Worm (Caenorhabditis elegans) whole organism, L4 larva: ENCODE measurements around the gene lir-1.

Experiments
- F26F4.8 ChIP-seq: fragments of 200-800 bp; sonication (Bioruptor generic); conservative IDR thresholded peaks from 2 replicates; pipeline ENCODE4 v1.3.6; 2022; ENCODE audit warnings: missing genetic modification characterization, missing compliant biosample characterization
- T26A8.4 ChIP-seq: fragments of 200-800 bp; sonication (Bioruptor generic); IDR thresholded peaks from 2 replicates; pipeline ENCODE4 v1.3.6; 2022; ENCODE audit warnings: missing genetic modification characterization, missing compliant biosample characterization
- Y48G9A.11 ChIP-seq: fragments of 200-800 bp; sonication (Bioruptor generic); IDR thresholded peaks from 2 replicates; pipeline ENCODE4 v1.3.6; 2022; ENCODE audit warnings: missing genetic modification reagents, missing genetic modification characterization, missing compliant biosample characterization
- ZK546.5 ChIP-seq, 2 experiments: sonication (generic microtip); optimal IDR thresholded peaks; 2 replicates each; lab custom pipeline; 2017; ENCODE audit warnings: missing biosample characterization in 2 of 2, missing genetic modification characterization in 2 of 2
- aha-1 ChIP-seq: fragments of 150-350 bp; peaks from one replicate; lab custom pipeline; 2014; ENCODE audit warnings: missing biosample characterization, missing genetic modification characterization
- attf-4 ChIP-seq: sonication (generic microtip); optimal IDR thresholded peaks from 3 replicates; lab custom pipeline; 2017; ENCODE audit warnings: missing biosample characterization, missing genetic modification characterization
- ceh-20 ChIP-seq: fragments of 200-800 bp; sonication (Bioruptor generic); IDR thresholded peaks from 2 replicates; pipeline ENCODE4 v1.3.6; 2022; ENCODE audit warnings: missing genetic modification reagents, missing genetic modification characterization, missing compliant biosample characterization
- ceh-82 ChIP-seq: sonication (generic microtip); optimal IDR thresholded peaks from 2 replicates; lab custom pipeline; 2017; ENCODE audit warnings: missing biosample characterization, missing genetic modification characterization
- ces-1 ChIP-seq: fragments of 150-350 bp; sonication (generic microtip); optimal IDR thresholded peaks from 4 replicates; lab custom pipeline; 2014; ENCODE audit warnings: missing biosample characterization, missing genetic modification reagents, missing genetic modification characterization
- daf-16 ChIP-seq, 3 experiments: sonication (generic microtip); optimal IDR thresholded peaks; 2 replicates each; lab custom pipeline; 2016 to 2017; ENCODE audit warnings: missing genetic modification characterization in 3 of 3, missing genetic modification reagents in 3 of 3, mild to moderate bottlenecking in 2 of 3, missing compliant biosample characterization in 2 of 3, missing biosample characterization in 1 of 3, moderate library complexity in 1 of 3
- daf-19 ChIP-seq: fragments of 200-800 bp; sonication (Bioruptor generic); conservative IDR thresholded peaks from 2 replicates; pipeline ENCODE4 v1.3.6; 2022; ENCODE audit warnings: missing genetic modification characterization, missing compliant biosample characterization
- dmd-6 ChIP-seq: fragments of 200-800 bp; sonication (Bioruptor generic); IDR thresholded peaks from 2 replicates; pipeline ENCODE4 v1.3.6; 2022; ENCODE audit warnings: missing genetic modification reagents, missing genetic modification characterization, missing compliant biosample characterization
- dmd-8 ChIP-seq: fragments of 200-800 bp; sonication (Bioruptor generic); IDR thresholded peaks from 2 replicates; pipeline ENCODE4 v1.3.6; 2022; ENCODE audit warnings: missing genetic modification characterization, missing compliant biosample characterization
- dve-1 ChIP-seq: sonication (generic microtip); optimal IDR thresholded peaks from 2 replicates; lab custom pipeline; 2017; ENCODE audit warnings: antibody characterized with exemption, mild to moderate bottlenecking, missing genetic modification characterization, missing compliant biosample characterization; ENCODE audit not compliant: insufficient read depth
- egl-27 ChIP-seq: sonication (generic microtip); optimal IDR thresholded peaks from 3 replicates; lab custom pipeline; 2017; ENCODE audit warnings: missing biosample characterization, missing genetic modification reagents, missing genetic modification characterization
- fkh-10 ChIP-seq: fragments of 150-350 bp; optimal IDR thresholded peaks from 2 replicates; lab custom pipeline; 2014; ENCODE audit warnings: missing biosample characterization, missing genetic modification reagents, missing genetic modification characterization
- fos-1 ChIP-seq: fragments of 150-350 bp; optimal IDR thresholded peaks from 2 replicates; lab custom pipeline; 2014; ENCODE audit warnings: missing biosample characterization, missing genetic modification characterization
- hif-1 ChIP-seq, 2 experiments: sonication (generic microtip); optimal IDR thresholded peaks; 2 replicates each; lab custom pipeline; 2016 to 2017; ENCODE audit warnings: missing compliant biosample characterization in 2 of 2, missing genetic modification characterization in 2 of 2, missing genetic modification reagents in 2 of 2, missing genotype in 2 of 2, mild to moderate bottlenecking in 1 of 2
- hlh-11 ChIP-seq: fragments of 200-800 bp; sonication (Bioruptor generic); optimal IDR thresholded peaks from 2 replicates; lab custom pipeline; 2018; ENCODE audit warnings: mild to moderate bottlenecking, missing genetic modification characterization, missing compliant biosample characterization
- hlh-30 ChIP-seq: sonication (generic microtip); optimal IDR thresholded peaks from 2 replicates; lab custom pipeline; 2017; ENCODE audit warnings: antibody characterized with exemption, mild to moderate bottlenecking, missing genetic modification characterization, missing compliant biosample characterization; ENCODE audit not compliant: insufficient read depth
- lin-1 ChIP-seq: fragments of 200-800 bp; sonication (Bioruptor generic); IDR thresholded peaks from 2 replicates; pipeline ENCODE4 v1.3.6; 2022; ENCODE audit warnings: missing genetic modification reagents, missing genetic modification characterization, missing compliant biosample characterization
- lin-13 ChIP-seq: fragments of 150-350 bp; optimal IDR thresholded peaks from 2 replicates; lab custom pipeline; 2014; ENCODE audit warnings: missing biosample characterization, missing genetic modification reagents, missing genetic modification characterization
- lin-39 ChIP-seq: fragments of 150-350 bp; optimal IDR thresholded peaks from 2 replicates; lab custom pipeline; 2014; ENCODE audit warnings: missing biosample characterization, missing genetic modification reagents, missing genetic modification characterization
- mdl-1 ChIP-seq, 2 experiments: fragments of 150-350 bp in 1 of 2; sonication (generic microtip) in 1 of 2; optimal IDR thresholded peaks; 2 replicates each; lab custom pipeline; 2014 to 2017; ENCODE audit warnings: missing biosample characterization in 2 of 2, missing genetic modification characterization in 2 of 2
- mes-2 ChIP-seq: sonication (generic microtip); optimal IDR thresholded peaks from 2 replicates; lab custom pipeline; 2016; ENCODE audit warnings: missing genotype, mild to moderate bottlenecking, missing genetic modification characterization, missing compliant biosample characterization; ENCODE audit not compliant: poor library complexity, severe bottlenecking
- mxl-3 ChIP-seq: fragments of 200-800 bp; sonication (Bioruptor generic); optimal IDR thresholded peaks from 2 replicates; lab custom pipeline; 2018; ENCODE audit warnings: mild to moderate bottlenecking, missing genetic modification characterization, missing compliant biosample characterization
- nhr-25 ChIP-seq: sonication (generic microtip); optimal IDR thresholded peaks from 2 replicates; lab custom pipeline; 2017; ENCODE audit warnings: missing genetic modification characterization, mild to moderate bottlenecking, missing compliant biosample characterization, antibody characterized with exemption, moderate library complexity, borderline replicate concordance; ENCODE audit not compliant: insufficient read depth
- nhr-28 ChIP-seq: fragments of 150-350 bp; optimal IDR thresholded peaks from 2 replicates; lab custom pipeline; 2014; ENCODE audit warnings: missing biosample characterization, missing genetic modification characterization
- nhr-41 ChIP-seq: fragments of 200-800 bp; sonication (Bioruptor generic); IDR thresholded peaks from 2 replicates; pipeline ENCODE4 v1.3.6; 2022; ENCODE audit warnings: missing genetic modification reagents, missing genetic modification characterization, missing compliant biosample characterization
- nhr-48 ChIP-seq: sonication (generic microtip); optimal IDR thresholded peaks from 2 replicates; lab custom pipeline; 2016; ENCODE audit warnings: mild to moderate bottlenecking, missing genetic modification characterization, missing compliant biosample characterization
- nhr-77 ChIP-seq: fragments of 150-350 bp; optimal IDR thresholded peaks from 2 replicates; lab custom pipeline; 2014; ENCODE audit warnings: missing biosample characterization, missing genetic modification characterization
- pha-4 ChIP-seq, 2 experiments: fragments of 150-350 bp in 1 of 2; fragments of 200-800 bp in 1 of 2; sonication (Bioruptor generic) in 1 of 2; IDR thresholded peaks in 1 of 2; optimal IDR thresholded peaks in 1 of 2; 2 replicates each; pipeline versions ENCODE4 v1.3.6 to Lab custom; 2014 to 2022; ENCODE audit warnings: missing genetic modification characterization in 2 of 2, missing genetic modification reagents in 2 of 2, missing biosample characterization in 1 of 2, missing compliant biosample characterization in 1 of 2
- php-3 ChIP-seq: fragments of 200-800 bp; sonication (Bioruptor generic); IDR thresholded peaks from 2 replicates; pipeline ENCODE4 v1.3.6; 2022; ENCODE audit warnings: missing genetic modification reagents, missing genetic modification characterization, missing compliant biosample characterization
- rbr-2 ChIP-seq: sonication (generic microtip); optimal IDR thresholded peaks from 2 replicates; lab custom pipeline; 2016; ENCODE audit warnings: missing genotype, missing genetic modification characterization, missing compliant biosample characterization
- set-16 ChIP-seq: fragments of 200-800 bp; sonication (Bioruptor generic); IDR thresholded peaks from 2 replicates; pipeline ENCODE4 v1.3.6; 2022; ENCODE audit warnings: missing genetic modification reagents, missing genetic modification characterization, missing compliant biosample characterization
- snpc-4 ChIP-seq: fragments of 150-350 bp; optimal IDR thresholded peaks from 2 replicates; lab custom pipeline; 2014; ENCODE audit warnings: missing biosample characterization, missing genetic modification characterization
- unc-130 ChIP-seq: sonication (generic microtip); optimal IDR thresholded peaks from 2 replicates; lab custom pipeline; 2016; ENCODE audit warnings: missing genetic modification reagents, missing genetic modification characterization, missing compliant biosample characterization
- unc-62 ChIP-seq, 3 experiments: fragments of 150-350 bp in 1 of 3; sonication (generic microtip); optimal IDR thresholded peaks in 2 of 3; peaks in 1 of 3; 1 replicate in 1 of 3; 2 replicates in 2 of 3; lab custom pipeline; 2014 to 2017; ENCODE audit warnings: missing biosample characterization in 3 of 3, missing genetic modification characterization in 3 of 3, missing genetic modification reagents in 3 of 3, missing genotype in 1 of 3
- zag-1 ChIP-seq: fragments of 150-350 bp; optimal IDR thresholded peaks from 2 replicates; lab custom pipeline; 2014; ENCODE audit warnings: missing biosample characterization, missing genetic modification characterization
- zfp-2 ChIP-seq: sonication (generic microtip); optimal IDR thresholded peaks from 2 replicates; lab custom pipeline; 2016; ENCODE audit warnings: mild to moderate bottlenecking, missing genetic modification characterization, missing compliant biosample characterization
- zip-2 ChIP-seq: fragments of 150-350 bp; optimal IDR thresholded peaks from 2 replicates; lab custom pipeline; 2014; ENCODE audit warnings: missing biosample characterization, missing genetic modification characterization

The lir-1 gene

ce11 chrII:7671705-7672104 lies at the start of gene lir-1:
Gene lir-1, plus strand, starts transcription at chrII:7672005.
- no peak for TF ChIP-seq Y48G9A.11 (GFP tag; lab: Robert Waterston, UW)
- TF ChIP-seq ZK546.5 (tag; optimal IDR thresholded peaks at IDR 0.05; lab: Kevin White, UChicago) = no peak
- TF ChIP-seq egl-27 (tag; lab: Kevin White, UChicago) = no peak
- TF ChIP-seq zip-2 (tag; lab: Kevin White, UChicago) = no peak
- no peak for TF ChIP-seq nhr-41 (GFP tag; lab: Robert Waterston, UW)
- TF ChIP-seq attf-4 (tag; lab: Kevin White, UChicago) = no peak

DNA sequence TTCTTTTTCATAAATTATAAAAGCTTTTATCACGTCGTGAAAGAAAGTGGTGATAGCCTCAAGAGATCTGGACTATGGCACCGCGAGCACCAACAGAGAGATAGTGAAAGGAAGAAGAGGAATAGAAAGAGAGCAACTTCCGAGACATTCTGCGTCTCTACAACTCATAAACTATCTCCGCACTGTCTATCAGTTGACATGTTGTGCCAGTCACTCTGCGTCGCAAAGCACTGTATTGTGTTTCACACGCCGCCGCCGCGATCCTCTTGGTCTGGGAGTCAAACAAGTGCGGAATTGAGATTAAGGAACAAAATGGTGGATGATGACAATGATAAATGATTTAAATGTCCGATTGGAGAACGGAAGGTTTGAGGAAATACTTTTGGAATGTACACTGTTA lies 48.3 kb upstream of the lir-1 start:
- TF ChIP-seq aha-1 (tag; lab: Kevin White, UChicago) (peak; percentile 77), lin-1 (GFP tag; lab: Robert Waterston, UW) (0 out of 2 replicates have a peak, but pooled peaks have one; percentile 40), hlh-30 (peak; percentile 51), lin-39 (no peak), set-16 (no peak), dmd-8 (GFP tag; lab: Robert Waterston, UW) (0 out of 2 replicates have a peak, but pooled peaks have one; percentile 15), mdl-1 (tag; optimal IDR thresholded peaks at IDR 0.05; lab: Kevin White, UChicago) (peak in 1 of 2 experiments; percentile 41), nhr-77 (tag; lab: Kevin White, UChicago) (no peak), nhr-41 (GFP tag; lab: Robert Waterston, UW) (no peak), daf-16 (GFP tag; optimal IDR thresholded peaks at IDR 0.05; lab: Kevin White, UChicago) (peak in 1 of 2 experiments; percentile 25), daf-16 (tag; optimal IDR thresholded peaks at IDR 0.05; lab: Kevin White, UChicago) (peak; percentile 68), hif-1 (tag; optimal IDR thresholded peaks at IDR 0.05; lab: Kevin White, UChicago) (peak in 1 of 2 experiments; percentile 28), dmd-6 (GFP tag; lab: Robert Waterston, UW) (peak; percentile 51; the same call in 1 of the 2 replicates), nhr-48 (tag; lab: Kevin White, UChicago) (peak; percentile 25), T26A8.4 (0 out of 2 replicates have a peak, but pooled peaks have one; percentile 42), dve-1 (peak; percentile 74), php-3 (0 out of 2 replicates have a peak, but pooled peaks have one; percentile 11), unc-130 (no peak), fos-1 (no peak), mes-2 (tag; lab: Kevin White, UChicago) (peak; percentile 42), nhr-28 (tag; lab: Kevin White, UChicago) (peak; percentile 33), F26F4.8 (GFP tag; lab: Robert Waterston, UW) (no peak), lin-13 (GFP tag; lab: Kevin White, UChicago) (no peak), ceh-82 (tag; lab: Kevin White, UChicago) (no peak), nhr-25 (tag; lab: Kevin White, UChicago) (no peak), unc-62 (GFP tag; optimal IDR thresholded peaks at IDR 0.05 in 1 of 2; lab: Kevin White, UChicago) (peak in 1 of 2 experiments; percentile 96), unc-62 (tag; optimal IDR thresholded peaks at IDR 0.05; lab: Kevin White, UChicago) (no peak), snpc-4 (tag; lab: Kevin White, UChicago) (no peak), mxl-3 (peak; percentile 67), hlh-11 (peak; percentile 80), ceh-20 (GFP tag; lab: Robert Waterston, UW) (0 out of 2 replicates have a peak, but pooled peaks have one; percentile 14), zag-1 (tag; lab: Kevin White, UChicago) (no peak)

ce11 chrII:7624272-7624671 lies 47.5 kb upstream of the lir-1 start:
- TF ChIP-seq ces-1 (no peak), daf-19 (GFP tag; lab: Robert Waterston, UW) (no peak), unc-62 (GFP tag; optimal IDR thresholded peaks at IDR 0.05 in 1 of 2; lab: Kevin White, UChicago) (no peak), unc-62 (tag; optimal IDR thresholded peaks at IDR 0.05; lab: Kevin White, UChicago) (no peak), zfp-2 (tag; lab: Kevin White, UChicago) (no peak), rbr-2 (tag; lab: Kevin White, UChicago) (no peak), pha-4 (GFP tag; IDR thresholded peaks at IDR 0.05; lab: Robert Waterston, UW) (no peak), pha-4 (tag; optimal IDR thresholded peaks at IDR 0.05; lab: Kevin White, UChicago) (no peak), hif-1 (tag; optimal IDR thresholded peaks at IDR 0.05; lab: Kevin White, UChicago) (no peak), php-3 (no peak), ZK546.5 (tag; optimal IDR thresholded peaks at IDR 0.05; lab: Kevin White, UChicago) (no peak), fkh-10 (GFP tag; lab: Kevin White, UChicago) (no peak)
